Fruit fly (Drosophila melanogaster): Measurements from ENCODE around the gene CG11313.

Gene CG11313

dm6 chr3R:30725787-30726186, 5.2 kb downstream of the CG11313 start, which contains the start of gene eIF4H2:
TSS of gene eIF4H2 (plus strand) at chr3R:30726087.
- TF ChIP-seq CG13204 (GFP tag; optimal IDR thresholded peaks at IDR 0.05) (no peak), rn (GFP tag; IDR thresholded peaks at IDR 0.05) (no peak), CG32121 (GFP tag; IDR thresholded peaks at IDR 0.05) (no peak), CG8301 (tag; optimal IDR thresholded peaks at IDR 0.05) (no peak), EcR (GFP tag; optimal IDR thresholded peaks at IDR 0.05) (no peak), CG9948 (tag; optimal IDR thresholded peaks at IDR 0.05) (no peak), Snoo (tag; optimal IDR thresholded peaks at IDR 0.05) (no peak), gl (tag; optimal IDR thresholded peaks at IDR 0.05) (no peak)

dm6 chr3R:30722374-30722773, 8.6 kb downstream of the CG11313 start:
- TF ChIP-seq CG10348 (GFP tag; IDR thresholded peaks at IDR 0.05) = no peak
- peak; percentile 15 for TF ChIP-seq CG15710 (tag; optimal IDR thresholded peaks at IDR 0.05)
- no peak for TF ChIP-seq Snoo (tag; optimal IDR thresholded peaks at IDR 0.05)
- peak; percentile 46 for TF ChIP-seq CG14655 (GFP tag; optimal IDR thresholded peaks at IDR 0.05)
- TF ChIP-seq CG17806 (tag; optimal IDR thresholded peaks at IDR 0.05) = peak; percentile 28
- TF ChIP-seq CG8159 (tag; optimal IDR thresholded peaks at IDR 0.05) = peak; percentile 45
- 0 out of 3 replicates have a peak, but pooled peaks have one; percentile 38 for TF ChIP-seq fd96Ca (GFP tag; IDR thresholded peaks at IDR 0.05)
- TF ChIP-seq CG9948 (tag; optimal IDR thresholded peaks at IDR 0.05) = peak; percentile 33
- TF ChIP-seq CG32121 (GFP tag; IDR thresholded peaks at IDR 0.05) = no peak

dm6 chr3R:30721215-30721862, 9.6 kb downstream of the CG11313 start:
- TF ChIP-seq CG12605 (GFP tag; IDR thresholded peaks at IDR 0.05) (no peak), CG4496 (GFP tag; IDR thresholded peaks at IDR 0.05) (no peak), CG32121 (GFP tag; IDR thresholded peaks at IDR 0.05) (no peak), CG17806 (tag; optimal IDR thresholded peaks at IDR 0.05) (no peak), fd96Ca (GFP tag; IDR thresholded peaks at IDR 0.05) (no peak), CG8159 (tag; optimal IDR thresholded peaks at IDR 0.05) (peak; percentile 25), CG15710 (tag; optimal IDR thresholded peaks at IDR 0.05) (peak; percentile 49), CG9948 (tag; optimal IDR thresholded peaks at IDR 0.05) (no peak), CG34367 (tag; optimal IDR thresholded peaks at IDR 0.05) (peak; percentile 10), EcR (GFP tag; optimal IDR thresholded peaks at IDR 0.05) (no peak), gl (tag; optimal IDR thresholded peaks at IDR 0.05) (no peak), Ets98B (GFP tag; IDR thresholded peaks at IDR 0.05) (no peak), CG8301 (tag; optimal IDR thresholded peaks at IDR 0.05) (no peak), Snoo (tag; optimal IDR thresholded peaks at IDR 0.05) (no peak), Pif1A (GFP tag; optimal IDR thresholded peaks at IDR 0.05) (no peak), D1 (tag; optimal IDR thresholded peaks at IDR 0.05) (no peak), rn (GFP tag; IDR thresholded peaks at IDR 0.05) (no peak), CG13204 (GFP tag; optimal IDR thresholded peaks at IDR 0.05) (no peak), CG10348 (GFP tag; IDR thresholded peaks at IDR 0.05) (no peak), CG14655 (GFP tag; optimal IDR thresholded peaks at IDR 0.05) (no peak), Pif1B (GFP tag; optimal IDR thresholded peaks at IDR 0.05) (no peak)

dm6 chr3R:30718442-30718841, 12.5 kb downstream of the CG11313 start:
- TF ChIP-seq CG8301 (tag; optimal IDR thresholded peaks at IDR 0.05) = no peak
- no peak for TF ChIP-seq CG17806 (tag; optimal IDR thresholded peaks at IDR 0.05)
- TF ChIP-seq Snoo (tag; optimal IDR thresholded peaks at IDR 0.05) = no peak
- TF ChIP-seq rn (GFP tag; IDR thresholded peaks at IDR 0.05) = no peak
- TF ChIP-seq CG4496 (GFP tag; IDR thresholded peaks at IDR 0.05) = no peak
- TF ChIP-seq CG34367 (tag; optimal IDR thresholded peaks at IDR 0.05) = no peak
- no peak for TF ChIP-seq Pif1B (GFP tag; optimal IDR thresholded peaks at IDR 0.05)
- TF ChIP-seq D1 (tag; optimal IDR thresholded peaks at IDR 0.05) = no peak
- no peak for TF ChIP-seq Pif1A (GFP tag; optimal IDR thresholded peaks at IDR 0.05)
- no peak for TF ChIP-seq CG15710 (tag; optimal IDR thresholded peaks at IDR 0.05)
- TF ChIP-seq CG8159 (tag; optimal IDR thresholded peaks at IDR 0.05) = no peak
- no peak for TF ChIP-seq CG14655 (GFP tag; optimal IDR thresholded peaks at IDR 0.05)
- TF ChIP-seq CG12605 (GFP tag; IDR thresholded peaks at IDR 0.05) = no peak
- TF ChIP-seq CG13204 (GFP tag; optimal IDR thresholded peaks at IDR 0.05) = no peak
- no peak for TF ChIP-seq Ets98B (GFP tag; IDR thresholded peaks at IDR 0.05)
- TF ChIP-seq CG9948 (tag; optimal IDR thresholded peaks at IDR 0.05) = no peak
- no peak for TF ChIP-seq fd96Ca (GFP tag; IDR thresholded peaks at IDR 0.05)

- TF ChIP-seq Snoo (tag; optimal IDR thresholded peaks at IDR 0.05) = no peak
- TF ChIP-seq fd96Ca (GFP tag; IDR thresholded peaks at IDR 0.05) = peak; percentile 62; the same call in 2 of the 3 replicates
- peak; percentile 53 for TF ChIP-seq CG10348 (GFP tag; IDR thresholded peaks at IDR 0.05)
- TF ChIP-seq CG34367 (tag; optimal IDR thresholded peaks at IDR 0.05) = no peak
- peak; percentile 44; the same call in 1 of the 3 replicates for TF ChIP-seq CG4496 (GFP tag; IDR thresholded peaks at IDR 0.05)
- TF ChIP-seq EcR (GFP tag; optimal IDR thresholded peaks at IDR 0.05) = no peak
- no peak for TF ChIP-seq CG14655 (GFP tag; optimal IDR thresholded peaks at IDR 0.05)
- peak; percentile 54; the same call in 1 of the 2 replicates for TF ChIP-seq Ets98B (GFP tag; IDR thresholded peaks at IDR 0.05)
- no peak for TF ChIP-seq CG8159 (tag; optimal IDR thresholded peaks at IDR 0.05)
- peak; percentile 55; the same call in 1 of the 2 replicates for TF ChIP-seq CG32121 (GFP tag; IDR thresholded peaks at IDR 0.05)
- 0 out of 2 replicates have a peak, but pooled peaks have one; percentile 8 for TF ChIP-seq rn (GFP tag; IDR thresholded peaks at IDR 0.05)
- TF ChIP-seq CG15710 (tag; optimal IDR thresholded peaks at IDR 0.05) = no peak
Observed at dm6 chr3R:30714395-30714794, 16.6 kb downstream of the CG11313 start.

dm6 chr3R:30710442-30710841, 20.5 kb downstream of the CG11313 start:
- TF ChIP-seq CG34367 (tag; optimal IDR thresholded peaks at IDR 0.05) (no peak), Snoo (tag; optimal IDR thresholded peaks at IDR 0.05) (no peak), CG17806 (tag; optimal IDR thresholded peaks at IDR 0.05) (no peak), D1 (tag; optimal IDR thresholded peaks at IDR 0.05) (no peak), CG4496 (GFP tag; IDR thresholded peaks at IDR 0.05) (no peak), CG10348 (GFP tag; IDR thresholded peaks at IDR 0.05) (no peak), CG8159 (tag; optimal IDR thresholded peaks at IDR 0.05) (no peak), CG14655 (GFP tag; optimal IDR thresholded peaks at IDR 0.05) (no peak), EcR (GFP tag; optimal IDR thresholded peaks at IDR 0.05) (no peak), gl (tag; optimal IDR thresholded peaks at IDR 0.05) (no peak), CG13204 (GFP tag; optimal IDR thresholded peaks at IDR 0.05) (no peak), CG32121 (GFP tag; IDR thresholded peaks at IDR 0.05) (no peak), fd96Ca (GFP tag; IDR thresholded peaks at IDR 0.05) (no peak), CG15710 (tag; optimal IDR thresholded peaks at IDR 0.05) (no peak), Pif1B (GFP tag; optimal IDR thresholded peaks at IDR 0.05) (no peak)

Data from whole organism, pupa.